Fruit fly (Drosophila melanogaster) whole organism: Measurements from ENCODE around the gene 5-HT7.

Experiments used
- CG8478 ChIP-seq: fragments of >200 bp; optimal IDR thresholded peaks from 2 replicates; lab custom pipeline; 2018; ENCODE audit warnings: inconsistent platforms
- Dll ChIP-seq: fragments of >200 bp; optimal IDR thresholded peaks from 2 replicates; lab custom pipeline; 2017
- EcR ChIP-seq, 2 experiments: fragments of >200 bp; optimal IDR thresholded peaks; 2 replicates each; lab custom pipeline; 2017; ENCODE audit warnings: missing biosample characterization in 2 of 2, missing genetic modification characterization in 2 of 2, missing genetic modification reagents in 2 of 2
- pan ChIP-seq: fragments of >200 bp; optimal IDR thresholded peaks from 2 replicates; lab custom pipeline; 2017
- psq ChIP-seq: fragments of >200 bp; optimal IDR thresholded peaks from 2 replicates; lab custom pipeline; 2017
- usp ChIP-seq: fragments of >200 bp; optimal IDR thresholded peaks from 2 replicates; lab custom pipeline; 2017; ENCODE audit warnings: missing biosample characterization, missing genetic modification characterization, mixed read lengths

Gene 5-HT7

DNA sequence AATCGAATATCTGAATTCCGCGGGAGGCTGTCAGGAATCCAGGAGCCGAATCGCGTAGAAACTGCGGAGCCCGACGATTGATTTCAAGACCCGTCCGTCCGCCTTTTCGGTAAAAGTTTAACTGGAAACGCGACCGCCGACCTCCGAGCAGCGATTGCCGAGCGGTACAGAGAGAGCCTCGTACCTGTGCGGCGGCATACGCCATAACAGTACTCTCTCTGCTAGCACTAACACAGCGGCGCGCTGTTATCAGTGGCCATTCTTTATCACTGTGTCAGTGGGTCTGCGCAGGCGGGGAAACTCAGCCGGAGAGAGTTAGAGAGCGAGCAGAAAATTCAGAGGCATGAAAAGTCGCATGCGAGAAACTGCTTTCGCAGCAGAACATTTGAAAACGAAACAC, at the start of gene 5-HT7:
5-HT7 (minus strand) TSS at position 161 of the 400 bp plus-strand sequence.
- TF ChIP-seq psq (lab: Kevin White, UChicago) (no peak), usp (GFP tag; lab: Kevin White, UChicago) (no peak), pan (no peak), CG8478 (no peak), EcR (GFP tag; optimal IDR thresholded peaks at IDR 0.05; lab: Kevin White, UChicago) (no peak), Dll (lab: Kevin White, UChicago) (no peak)

- TF ChIP-seq EcR (GFP tag; optimal IDR thresholded peaks at IDR 0.05; lab: Kevin White, UChicago) (no peak), Dll (lab: Kevin White, UChicago) (no peak), psq (lab: Kevin White, UChicago) (no peak), usp (GFP tag; lab: Kevin White, UChicago) (no peak), pan (no peak), CG8478 (no peak)
These were observed 49.7 kb upstream of the 5-HT7 start for dm6 chr3R:31066356-31066755.

DNA sequence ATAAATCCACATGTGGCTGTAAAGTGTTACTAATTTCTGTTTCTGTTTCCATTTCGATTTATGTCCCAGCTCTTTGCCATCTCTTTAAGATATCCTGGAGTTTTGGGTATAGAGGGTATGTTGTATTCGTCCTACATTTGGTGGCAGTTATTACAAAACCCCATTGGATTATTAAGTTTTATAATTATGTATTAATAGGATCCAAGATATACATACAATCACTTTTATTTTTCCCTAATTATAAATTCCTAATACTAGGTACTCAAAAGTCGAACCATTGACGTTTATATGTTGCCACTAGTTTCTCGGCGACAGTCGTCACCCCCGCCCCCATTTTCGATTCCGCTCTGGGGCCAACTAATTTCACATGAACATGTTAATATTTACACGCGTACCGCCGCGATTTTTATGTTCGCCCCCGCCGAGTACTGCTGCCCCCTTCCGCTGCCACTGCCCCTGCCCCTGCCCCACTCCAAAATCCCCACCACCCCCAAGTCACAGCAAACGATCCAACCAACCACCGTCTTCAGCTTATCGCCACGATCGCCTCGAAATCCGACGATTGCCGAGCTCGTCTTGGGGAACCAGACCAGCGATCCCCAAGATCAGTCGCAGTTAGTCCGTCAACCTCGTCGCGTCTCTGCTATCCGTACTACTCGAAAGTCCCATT, 48.1 kb upstream of the 5-HT7 start, which contains the start of gene Sox100B:
Sox100B (plus strand) TSS at position 601 of the 670 bp plus-strand sequence.
- TF ChIP-seq EcR (GFP tag; optimal IDR thresholded peaks at IDR 0.05; lab: Kevin White, UChicago) = no peak
- no peak for TF ChIP-seq psq (lab: Kevin White, UChicago)
- TF ChIP-seq Dll (lab: Kevin White, UChicago) = no peak
- TF ChIP-seq pan = no peak
- TF ChIP-seq usp (GFP tag; lab: Kevin White, UChicago) = no peak
- TF ChIP-seq CG8478 = no peak

dm6 chr3R:31062344-31062964, 45.8 kb upstream of the 5-HT7 start:
- TF ChIP-seq CG8478 (no peak), pan (no peak), usp (GFP tag; lab: Kevin White, UChicago) (no peak), Dll (lab: Kevin White, UChicago) (no peak), psq (lab: Kevin White, UChicago) (no peak), EcR (GFP tag; optimal IDR thresholded peaks at IDR 0.05; lab: Kevin White, UChicago) (no peak)

dm6 chr3R:31060708-31061625, 44.3 kb upstream of the 5-HT7 start, which contains the start of gene dco:
Gene dco (minus strand): TSS chr3R:31061210.
- TF ChIP-seq EcR (GFP tag; optimal IDR thresholded peaks at IDR 0.05; lab: Kevin White, UChicago) (no peak), psq (lab: Kevin White, UChicago) (no peak), pan (no peak), CG8478 (peak; percentile 79), usp (GFP tag; lab: Kevin White, UChicago) (no peak), Dll (lab: Kevin White, UChicago) (peak; percentile 29)

dm6 chr3R:31059807-31060707, 43.4 kb upstream of the 5-HT7 start:
- TF ChIP-seq Dll (lab: Kevin White, UChicago) (peak; percentile 48), psq (lab: Kevin White, UChicago) (no peak), EcR (GFP tag; optimal IDR thresholded peaks at IDR 0.05; lab: Kevin White, UChicago) (no peak), usp (GFP tag; lab: Kevin White, UChicago) (no peak), pan (peak; percentile 81), CG8478 (no peak)

dm6 chr3R:31059036-31059806, 42.5 kb upstream of the 5-HT7 start:
- TF ChIP-seq psq (lab: Kevin White, UChicago) (no peak), CG8478 (no peak), pan (no peak), Dll (lab: Kevin White, UChicago) (peak; percentile 25), EcR (GFP tag; optimal IDR thresholded peaks at IDR 0.05; lab: Kevin White, UChicago) (no peak), usp (GFP tag; lab: Kevin White, UChicago) (no peak)

- TF ChIP-seq psq (lab: Kevin White, UChicago) = no peak
- no peak for TF ChIP-seq pan
- TF ChIP-seq usp (GFP tag; lab: Kevin White, UChicago) = no peak
These were observed 37.1 kb upstream of the 5-HT7 start, which contains the start of gene Chchd3 for dm6 chr3R:31053784-31054221. Gene Chchd3 (minus strand): TSS chr3R:31053915.

DNA sequence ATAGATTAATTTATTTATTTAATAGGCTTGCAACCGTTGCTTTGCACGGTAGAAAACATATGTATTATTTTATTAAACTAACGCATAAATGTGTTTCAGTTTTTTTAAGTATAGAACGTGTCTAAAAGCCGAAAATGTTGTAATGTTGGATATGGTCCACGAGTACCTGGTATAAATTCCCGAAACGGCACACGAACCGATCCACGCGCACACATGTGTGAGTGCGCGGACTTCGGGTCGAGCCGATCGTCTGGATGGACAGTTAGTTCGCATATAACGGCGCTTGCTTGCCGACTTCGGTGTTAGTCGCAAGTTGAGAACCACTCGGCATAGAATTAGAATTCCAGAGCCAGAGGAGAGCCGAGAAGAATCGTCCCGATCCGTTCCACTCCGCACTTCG, 32.0 kb upstream of the 5-HT7 start, which contains the start of gene Alp4:
Alp4 (plus strand) TSS at position 301 of the 400 bp plus-strand sequence.
- TF ChIP-seq EcR (GFP tag; optimal IDR thresholded peaks at IDR 0.05; lab: Kevin White, UChicago) (no peak), Dll (lab: Kevin White, UChicago) (no peak), usp (GFP tag; lab: Kevin White, UChicago) (no peak), CG8478 (no peak), pan (no peak)

dm6 chr3R:31045005-31045404, 28.3 kb upstream of the 5-HT7 start, which contains the start of gene CG33920:
Gene CG33920 (minus strand): TSS chr3R:31045105.
- TF ChIP-seq usp (GFP tag; lab: Kevin White, UChicago) = no peak
- no peak for TF ChIP-seq pan
- no peak for TF ChIP-seq Dll (lab: Kevin White, UChicago)
